Worm (Caenorhabditis elegans): ENCODE results near the gene mrpl-49.

ce11 chrV:12768946-12769345 lies 40.5 kb downstream of the mrpl-49 start, which contains the start of gene srt-43:
- TF ChIP-seq unc-55 (GFP tag; optimal IDR thresholded peaks at IDR 0.05) (no peak), ceh-30 (tag; optimal IDR thresholded peaks at IDR 0.05) (no peak), ceh-9 (tag; optimal IDR thresholded peaks at IDR 0.05) (no peak), nfya-1 (tag; optimal IDR thresholded peaks at IDR 0.05) (no peak), pqm-1 (tag; optimal IDR thresholded peaks at IDR 0.05) (no peak), F13H6.1 (tag; optimal IDR thresholded peaks at IDR 0.05) (no peak), npax-4 (tag; optimal IDR thresholded peaks at IDR 0.05) (no peak), pat-9 (tag; optimal IDR thresholded peaks at IDR 0.05) (no peak), tbx-2 (tag; optimal IDR thresholded peaks at IDR 0.05) (no peak), T23F11.4 (GFP tag; optimal IDR thresholded peaks at IDR 0.05) (no peak)
